Worm (Caenorhabditis elegans) whole organism, L2 larva: Measurements from ENCODE around the gene K07D4.4.

Experiments
- Y55F3AM.14 ChIP-seq: fragments of 200-800 bp; sonication (Bioruptor generic); optimal IDR thresholded peaks from 2 replicates; lab custom pipeline; 2018; ENCODE audit warnings: mild to moderate bottlenecking, missing genetic modification characterization, missing compliant biosample characterization
- aly-2 ChIP-seq: fragments of 150-350 bp; optimal IDR thresholded peaks from 2 replicates; lab custom pipeline; 2014; ENCODE audit warnings: missing biosample characterization, missing genetic modification characterization
- ama-1 ChIP-seq: fragments of 150-350 bp; optimal IDR thresholded peaks from 2 replicates; lab custom pipeline; 2018; ENCODE audit warnings: inconsistent platforms
- blmp-1 ChIP-seq: sonication (generic microtip); optimal IDR thresholded peaks from 2 replicates; lab custom pipeline; 2017; ENCODE audit warnings: missing genetic modification characterization, mild to moderate bottlenecking, missing compliant biosample characterization, antibody characterized with exemption, moderate library complexity; ENCODE audit not compliant: insufficient read depth
- ceh-82 ChIP-seq: fragments of 150-350 bp; optimal IDR thresholded peaks from 2 replicates; lab custom pipeline; 2014; ENCODE audit warnings: missing biosample characterization, missing genetic modification characterization
- dmd-4 ChIP-seq: sonication (generic microtip); optimal IDR thresholded peaks from 2 replicates; lab custom pipeline; 2017; ENCODE audit warnings: missing biosample characterization, missing genetic modification characterization
- egl-27 ChIP-seq: sonication (generic microtip); optimal IDR thresholded peaks from 3 replicates; lab custom pipeline; 2017; ENCODE audit warnings: missing biosample characterization, missing genetic modification reagents, missing genetic modification characterization
- elt-1 ChIP-seq: fragments of 150-350 bp; optimal IDR thresholded peaks from 2 replicates; lab custom pipeline; 2014; ENCODE audit warnings: missing biosample characterization, missing genetic modification characterization
- elt-3 ChIP-seq: sonication (generic microtip); optimal IDR thresholded peaks from 2 replicates; lab custom pipeline; 2017; ENCODE audit warnings: missing biosample characterization, missing genetic modification characterization
- lsy-2 ChIP-seq, 2 experiments: fragments of 150-350 bp in 1 of 2; sonication (generic microtip) in 1 of 2; optimal IDR thresholded peaks; 2 replicates each; lab custom pipeline; 2014 to 2017; ENCODE audit warnings: missing biosample characterization in 2 of 2, missing genetic modification characterization in 2 of 2
- nhr-12 ChIP-seq: fragments of 150-350 bp; optimal IDR thresholded peaks from 2 replicates; lab custom pipeline; 2014; ENCODE audit warnings: missing biosample characterization, missing genetic modification characterization
- snpc-4 ChIP-seq: fragments of 150-350 bp; optimal IDR thresholded peaks from 2 replicates; lab custom pipeline; 2014; ENCODE audit warnings: missing biosample characterization, missing genetic modification characterization
- ztf-4 ChIP-seq: fragments of 150-350 bp; optimal IDR thresholded peaks from 2 replicates; lab custom pipeline; 2014; ENCODE audit warnings: missing biosample characterization, missing genetic modification characterization

DNA sequence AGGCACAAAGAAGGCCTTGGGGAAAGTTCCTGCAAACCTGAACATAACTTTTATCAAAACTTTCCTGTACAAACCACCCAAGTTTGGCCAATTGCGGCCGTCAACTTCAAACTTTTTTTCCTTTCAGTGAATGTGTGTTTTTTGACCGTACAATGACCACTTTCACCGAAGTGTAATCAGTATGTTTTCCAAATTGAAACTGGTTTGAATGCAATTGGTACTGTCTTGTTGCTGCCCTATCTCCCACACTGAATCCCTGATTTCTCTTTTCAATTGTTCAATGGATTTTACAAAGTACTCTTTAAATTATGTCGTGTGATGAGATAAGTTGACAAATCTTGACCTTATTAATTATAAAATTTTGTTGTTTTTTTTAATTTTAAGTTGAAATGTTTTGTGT, 31.8 kb downstream of the K07D4.4 start:
- TF ChIP-seq nhr-12 (tag; lab: Kevin White, UChicago) (no peak), snpc-4 (tag; lab: Kevin White, UChicago) (no peak), blmp-1 (tag; lab: Kevin White, UChicago) (no peak), ama-1 (lab: Kevin White, UChicago) (no peak), Y55F3AM.14 (GFP tag; lab: Kevin White, UChicago) (no peak), dmd-4 (no peak), ceh-82 (no peak), ztf-4 (tag; lab: Kevin White, UChicago) (no peak), lsy-2 (tag; optimal IDR thresholded peaks at IDR 0.05; lab: Kevin White, UChicago) (no peak), egl-27 (tag; lab: Kevin White, UChicago) (no peak), elt-1 (tag; lab: Kevin White, UChicago) (no peak), elt-3 (tag; lab: Kevin White, UChicago) (no peak), aly-2 (tag; lab: Kevin White, UChicago) (no peak)
